Worm (Caenorhabditis elegans): Measurements from ENCODE around the gene paa-1.

- no peak for TF ChIP-seq fos-1 (tag; optimal IDR thresholded peaks at IDR 0.05)
- no peak for TF ChIP-seq aly-2 (tag; optimal IDR thresholded peaks at IDR 0.05)
Measured at ce11 chrIII:5419527-5419926, 31.0 kb upstream of the paa-1 start.
